Worm (Caenorhabditis elegans) whole organism, early embryonic: ENCODE results near the gene cbp-1.

Experiments used
- B0310.2 ChIP-seq: sonication (generic microtip); optimal IDR thresholded peaks from 2 replicates; lab custom pipeline; 2016; ENCODE audit warnings: mild to moderate bottlenecking, missing genetic modification characterization, missing compliant biosample characterization
- F13C5.2 ChIP-seq: sonication (generic microtip); optimal IDR thresholded peaks from 2 replicates; lab custom pipeline; 2017; ENCODE audit warnings: mild to moderate bottlenecking, missing genetic modification characterization, inconsistent platforms, missing compliant biosample characterization
- aly-1 ChIP-seq: sonication (generic microtip); optimal IDR thresholded peaks from 2 replicates; lab custom pipeline; 2016; ENCODE audit warnings: missing genetic modification characterization, missing compliant biosample characterization
- ama-1 ChIP-seq: fragments of 150-350 bp; optimal IDR thresholded peaks from 2 replicates; lab custom pipeline; 2014
- ceh-36 ChIP-seq: sonication (generic microtip); optimal IDR thresholded peaks from 2 replicates; lab custom pipeline; 2016; ENCODE audit warnings: missing genetic modification characterization, inconsistent platforms, missing compliant biosample characterization
- flt-1 ChIP-seq: fragments of 200-800 bp; sonication (Bioruptor generic); IDR thresholded peaks from 2 replicates; pipeline ENCODE4 v1.3.6; 2022; ENCODE audit warnings: missing genetic modification characterization, missing compliant biosample characterization
- hmbx-1 ChIP-seq: sonication (generic microtip); optimal IDR thresholded peaks from 2 replicates; lab custom pipeline; 2016; ENCODE audit warnings: mild to moderate bottlenecking, missing genetic modification characterization, missing compliant biosample characterization
- hmg-4 ChIP-seq: fragments of 200-800 bp; sonication (Bioruptor generic); optimal IDR thresholded peaks from 2 replicates; lab custom pipeline; 2018; ENCODE audit warnings: mild to moderate bottlenecking, missing genetic modification characterization, missing compliant biosample characterization
- hnd-1 ChIP-seq: sonication (generic microtip); optimal IDR thresholded peaks from 2 replicates; lab custom pipeline; 2016; ENCODE audit warnings: missing genetic modification characterization, missing compliant biosample characterization
- scrt-1 ChIP-seq: fragments of 200-800 bp; sonication (Bioruptor generic); IDR thresholded peaks from 2 replicates; pipeline ENCODE4 v1.3.6; 2022; ENCODE audit warnings: missing genetic modification characterization, missing compliant biosample characterization
- sea-1 ChIP-seq: fragments of 200-800 bp; sonication (Bioruptor generic); conservative IDR thresholded peaks from 2 replicates; pipeline ENCODE4 v1.3.6; 2022; ENCODE audit warnings: missing genetic modification characterization, missing compliant biosample characterization
- tbx-37 ChIP-seq: fragments of 200-800 bp; sonication (Bioruptor generic); conservative IDR thresholded peaks from 2 replicates; pipeline ENCODE4 v1.3.6; 2022; ENCODE audit warnings: missing genetic modification reagents, missing genetic modification characterization, missing compliant biosample characterization
- tra-4 ChIP-seq: sonication (generic microtip); optimal IDR thresholded peaks from 2 replicates; lab custom pipeline; 2017; ENCODE audit warnings: missing genetic modification characterization, missing compliant biosample characterization

DNA sequence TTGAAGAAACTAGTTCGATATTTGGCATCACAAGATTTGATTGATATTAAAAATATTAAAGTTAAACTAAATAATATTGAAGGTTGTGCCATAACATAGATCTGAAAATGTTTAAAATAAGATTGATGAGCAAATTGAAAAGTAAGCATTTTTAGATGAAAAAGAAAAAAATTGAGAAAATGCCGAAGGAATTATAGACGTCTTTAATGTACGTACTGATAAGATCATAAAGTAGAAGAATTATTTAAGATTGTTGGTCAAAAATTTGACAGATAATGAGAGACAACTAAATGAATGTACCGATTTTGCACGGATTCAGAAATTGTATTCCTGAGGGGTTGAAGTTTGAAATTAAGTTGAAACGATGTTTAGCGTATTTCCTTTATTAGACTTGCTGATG lies 46.1 kb upstream of the cbp-1 start, which contains the start of gene ncx-7:
- TF ChIP-seq ama-1 (no peak), aly-1 (tag; lab: Kevin White, UChicago) (no peak), tbx-37 (no peak), tra-4 (tag; lab: Kevin White, UChicago) (no peak), hmg-4 (GFP tag; lab: Kevin White, UChicago) (no peak), B0310.2 (tag; lab: Kevin White, UChicago) (no peak), flt-1 (GFP tag; lab: Robert Waterston, UW) (no peak), hmbx-1 (tag; lab: Kevin White, UChicago) (no peak), sea-1 (GFP tag; lab: Robert Waterston, UW) (no peak), ceh-36 (no peak), scrt-1 (GFP tag; lab: Robert Waterston, UW) (no peak), hnd-1 (no peak), F13C5.2 (tag; lab: Kevin White, UChicago) (no peak)
